Worm (Caenorhabditis elegans) whole organism, young adult: Measurements from ENCODE around the gene srbc-6.

Source experiments
- B0019.2 ChIP-seq: fragments of 200-800 bp; sonication (Bioruptor generic); conservative IDR thresholded peaks from 2 replicates; pipeline ENCODE4 v1.3.6; 2022; ENCODE audit warnings: missing genetic modification reagents, missing genetic modification characterization, missing compliant biosample characterization
- C17E4.6 ChIP-seq: fragments of 200-800 bp; sonication (Bioruptor generic); IDR thresholded peaks from 2 replicates; pipeline ENCODE4 v1.3.6; 2022; ENCODE audit warnings: missing genetic modification reagents, missing genetic modification characterization, missing compliant biosample characterization
- D2030.7 ChIP-seq: fragments of 200-800 bp; sonication (Bioruptor generic); IDR thresholded peaks from 2 replicates; pipeline ENCODE4 v1.3.6; 2022; ENCODE audit warnings: missing genetic modification reagents, missing genetic modification characterization, missing compliant biosample characterization
- F33H1.4 ChIP-seq: fragments of 200-800 bp; sonication (Bioruptor generic); IDR thresholded peaks from 2 replicates; pipeline ENCODE4 v1.3.6; 2022; ENCODE audit warnings: missing genetic modification reagents, missing genetic modification characterization, missing compliant biosample characterization
- F37B4.10 ChIP-seq: fragments of 200-800 bp; sonication (Bioruptor generic); IDR thresholded peaks from 2 replicates; pipeline ENCODE4 v1.3.6; 2022; ENCODE audit warnings: missing genetic modification characterization, missing compliant biosample characterization
- T26A5.8 ChIP-seq: sonication (generic microtip); optimal IDR thresholded peaks from 2 replicates; lab custom pipeline; 2016; ENCODE audit warnings: missing genetic modification characterization, missing compliant biosample characterization
- aptf-2 ChIP-seq: fragments of 200-800 bp; sonication (Bioruptor generic); conservative IDR thresholded peaks from 2 replicates; pipeline ENCODE4 v1.3.6; 2022; ENCODE audit warnings: missing genetic modification reagents, missing genetic modification characterization, missing compliant biosample characterization
- cebp-1 ChIP-seq, 2 experiments: fragments of 200-800 bp in 1 of 2; sonication (Bioruptor generic) in 1 of 2; sonication (generic microtip) in 1 of 2; IDR thresholded peaks in 1 of 2; optimal IDR thresholded peaks in 1 of 2; 2 replicates each; pipeline versions ENCODE4 v1.3.6 to Lab custom; 2017 to 2022; ENCODE audit warnings: missing compliant biosample characterization in 2 of 2, missing genetic modification characterization in 2 of 2, mild to moderate bottlenecking in 1 of 2, missing genetic modification reagents in 1 of 2, moderate library complexity in 1 of 2
- ceh-100 ChIP-seq: fragments of 200-800 bp; sonication (Bioruptor generic); IDR thresholded peaks from 2 replicates; pipeline ENCODE4 v1.3.6; 2022; ENCODE audit warnings: missing genetic modification reagents, missing genetic modification characterization, missing compliant biosample characterization
- ceh-27 ChIP-seq: fragments of 200-800 bp; sonication (Bioruptor generic); optimal IDR thresholded peaks from 2 replicates; lab custom pipeline; 2018; ENCODE audit warnings: mild to moderate bottlenecking, missing genetic modification characterization, moderate library complexity, missing compliant biosample characterization
- ceh-58 ChIP-seq: fragments of 200-800 bp; sonication (Bioruptor generic); IDR thresholded peaks from 2 replicates; pipeline ENCODE4 v1.3.6; 2022; ENCODE audit warnings: missing genetic modification characterization, missing compliant biosample characterization
- dox-1 ChIP-seq: fragments of 200-800 bp; sonication (Bioruptor generic); IDR thresholded peaks from 2 replicates; pipeline ENCODE4 v1.3.6; 2022; ENCODE audit warnings: missing genetic modification reagents, missing genetic modification characterization, missing compliant biosample characterization
- dpff-1 ChIP-seq: sonication (generic microtip); optimal IDR thresholded peaks from 2 replicates; lab custom pipeline; 2017; ENCODE audit warnings: mild to moderate bottlenecking, missing genetic modification characterization, missing compliant biosample characterization
- efl-1 ChIP-seq: fragments of 150-350 bp; optimal IDR thresholded peaks from 2 replicates; lab custom pipeline; 2014; ENCODE audit warnings: missing biosample characterization, missing genetic modification reagents, missing genetic modification characterization
- gei-17 ChIP-seq: fragments of 200-800 bp; sonication (Bioruptor generic); optimal IDR thresholded peaks from 2 replicates; lab custom pipeline; 2018; ENCODE audit warnings: mild to moderate bottlenecking, missing genetic modification characterization, missing compliant biosample characterization
- hlh-26 ChIP-seq: fragments of 200-800 bp; sonication (Bioruptor generic); conservative IDR thresholded peaks from 2 replicates; pipeline ENCODE4 v1.3.6; 2022; ENCODE audit warnings: missing genetic modification reagents, missing genetic modification characterization, missing compliant biosample characterization
- hmg-20 ChIP-seq: fragments of 200-800 bp; sonication (Bioruptor generic); IDR thresholded peaks from 2 replicates; pipeline ENCODE4 v1.3.6; 2022; ENCODE audit warnings: missing genetic modification reagents, missing genetic modification characterization, missing compliant biosample characterization
- lag-1 ChIP-seq: fragments of 200-800 bp; sonication (Bioruptor generic); IDR thresholded peaks from 2 replicates; pipeline ENCODE4 v1.3.6; 2022; ENCODE audit warnings: missing genetic modification reagents, missing genetic modification characterization, missing compliant biosample characterization
- let-526 ChIP-seq: fragments of 200-800 bp; sonication (Bioruptor generic); IDR thresholded peaks from 2 replicates; pipeline ENCODE4 v1.3.6; 2022; ENCODE audit warnings: missing genetic modification reagents, missing genetic modification characterization, missing compliant biosample characterization
- let-607 ChIP-seq, 2 experiments: fragments of 200-800 bp in 1 of 2; sonication (Bioruptor generic) in 1 of 2; sonication (generic microtip) in 1 of 2; optimal IDR thresholded peaks; 2 replicates each; lab custom pipeline; 2016 to 2018; ENCODE audit warnings: mild to moderate bottlenecking in 2 of 2, missing compliant biosample characterization in 2 of 2, missing genetic modification characterization in 2 of 2, moderate library complexity in 2 of 2, missing genotype in 1 of 2
- lin-40 ChIP-seq: sonication (generic microtip); optimal IDR thresholded peaks from 2 replicates; lab custom pipeline; 2016; ENCODE audit warnings: missing genetic modification characterization, mild to moderate bottlenecking, missing compliant biosample characterization, missing genotype, missing genetic modification reagents
- madf-3 ChIP-seq: fragments of 200-800 bp; sonication (Bioruptor generic); IDR thresholded peaks from 2 replicates; pipeline ENCODE4 v1.3.6; 2022; ENCODE audit warnings: missing genetic modification reagents, missing genetic modification characterization, missing compliant biosample characterization
- madf-8 ChIP-seq: fragments of 200-800 bp; sonication (Bioruptor generic); conservative IDR thresholded peaks from 2 replicates; pipeline ENCODE4 v1.3.6; 2022; ENCODE audit warnings: missing genetic modification reagents, missing genetic modification characterization, missing compliant biosample characterization
- mcd-1 ChIP-seq: fragments of 200-800 bp; sonication (Bioruptor generic); IDR thresholded peaks from 2 replicates; pipeline ENCODE4 v1.3.6; 2022; ENCODE audit warnings: missing genetic modification reagents, missing genetic modification characterization, missing compliant biosample characterization
- nfyb-1 ChIP-seq: fragments of 200-800 bp; sonication (Bioruptor generic); IDR thresholded peaks from 2 replicates; pipeline ENCODE4 v1.3.6; 2022; ENCODE audit warnings: missing genetic modification reagents, missing genetic modification characterization, missing compliant biosample characterization
- nhr-27 ChIP-seq: fragments of 200-800 bp; sonication (Bioruptor generic); optimal IDR thresholded peaks from 2 replicates; lab custom pipeline; 2018; ENCODE audit warnings: mild to moderate bottlenecking, missing genetic modification characterization, moderate library complexity, missing compliant biosample characterization
- nhr-80 ChIP-seq: sonication (generic microtip); optimal IDR thresholded peaks from 2 replicates; lab custom pipeline; 2016; ENCODE audit warnings: missing genetic modification characterization, missing compliant biosample characterization
- rec-8 ChIP-seq, 2 experiments: sonication (generic microtip); optimal IDR thresholded peaks; 2 replicates each; lab custom pipeline; 2016; ENCODE audit warnings: mild to moderate bottlenecking in 2 of 2, missing genetic modification characterization in 2 of 2, missing genetic modification reagents in 2 of 2, missing genotype in 2 of 2, missing biosample characterization in 1 of 2, missing compliant biosample characterization in 1 of 2, moderate library complexity in 1 of 2
- sdz-38 ChIP-seq: sonication (generic microtip); optimal IDR thresholded peaks from 2 replicates; lab custom pipeline; 2016; ENCODE audit warnings: missing genotype, missing genetic modification characterization, missing compliant biosample characterization
- snpc-1.1 ChIP-seq: sonication (generic microtip); optimal IDR thresholded peaks from 2 replicates; lab custom pipeline; 2017; ENCODE audit warnings: missing genetic modification characterization, mild to moderate bottlenecking, missing compliant biosample characterization, antibody characterized with exemption, moderate library complexity, missing genotype, missing genetic modification reagents; ENCODE audit not compliant: insufficient read depth
- snpc-3.4 ChIP-seq: sonication (generic microtip); optimal IDR thresholded peaks from 2 replicates; lab custom pipeline; 2017; ENCODE audit warnings: missing genetic modification characterization, mild to moderate bottlenecking, missing compliant biosample characterization, antibody characterized with exemption, moderate library complexity, missing genotype, missing genetic modification reagents
- snpc-4 ChIP-seq, 5 experiments: fragments of 150-350 bp in 1 of 5; sonication (generic microtip) in 4 of 5; optimal IDR thresholded peaks; 2 replicates each; lab custom pipeline; 2014 to 2018; ENCODE audit warnings: missing genetic modification characterization in 5 of 5, missing biosample characterization in 3 of 5, antibody characterized with exemption in 2 of 5, mild to moderate bottlenecking in 2 of 5, missing compliant biosample characterization in 2 of 5, missing genotype in 2 of 5, moderate library complexity in 2 of 5, missing genetic modification reagents in 1 of 5
- tbp1 ChIP-seq: fragments of 200-800 bp; sonication (Bioruptor generic); optimal IDR thresholded peaks from 2 replicates; lab custom pipeline; 2018; ENCODE audit warnings: mild to moderate bottlenecking, missing genetic modification characterization, missing compliant biosample characterization
- tbx-9 ChIP-seq: sonication (generic microtip); optimal IDR thresholded peaks from 2 replicates; lab custom pipeline; 2016; ENCODE audit warnings: borderline replicate concordance, missing genetic modification characterization, inconsistent platforms, missing compliant biosample characterization
- ztf-18 ChIP-seq: sonication (generic microtip); optimal IDR thresholded peaks from 2 replicates; lab custom pipeline; 2016; ENCODE audit warnings: missing genotype, mild to moderate bottlenecking, missing genetic modification characterization, missing compliant biosample characterization
- ztf-26 ChIP-seq: sonication (generic microtip); optimal IDR thresholded peaks from 2 replicates; lab custom pipeline; 2017; ENCODE audit warnings: missing genetic modification characterization, missing compliant biosample characterization
- ztf-28 ChIP-seq: fragments of 200-800 bp; sonication (Bioruptor generic); IDR thresholded peaks from 2 replicates; pipeline ENCODE4 v1.3.6; 2022; ENCODE audit warnings: missing genetic modification reagents, missing genetic modification characterization, missing compliant biosample characterization

srbc-6 gene

ce11 chrV:3194952-3195450, 25.1 kb downstream of the srbc-6 start, which contains the start of gene Y73C8B.2:
Gene Y73C8B.2 (minus strand): TSS chrV:3195002.
- TF ChIP-seq mcd-1 (GFP tag; lab: Robert Waterston, UW), result peak; percentile 73
- TF ChIP-seq tbp1 (GFP tag; lab: Kevin White, UChicago), result no peak
- TF ChIP-seq nhr-80 (tag; lab: Kevin White, UChicago), result peak; percentile 8
- TF ChIP-seq, all 124 proteins: peak for 2

- no peak for TF ChIP-seq ceh-58 (GFP tag; lab: Robert Waterston, UW)
- TF ChIP-seq nhr-27, result no peak
- peak; percentile 66; the same call in 1 of the 2 replicates for TF ChIP-seq nfyb-1
- no peak for TF ChIP-seq snpc-3.4 (tag; lab: Kevin White, UChicago)
- no peak for TF ChIP-seq ceh-100 (GFP tag; lab: Robert Waterston, UW)
- no peak for TF ChIP-seq lag-1 (GFP tag; lab: Robert Waterston, UW)
- no peak for TF ChIP-seq aptf-2 (GFP tag; lab: Robert Waterston, UW)
- no peak for TF ChIP-seq tbx-9 (tag; lab: Kevin White, UChicago)
- TF ChIP-seq, all 124 proteins: peak for 1
Measured at ce11 chrV:3195814-3196213, 25.9 kb downstream of the srbc-6 start.

ce11 chrV:3196832-3197329, 26.9 kb downstream of the srbc-6 start, which contains the start of the genes Y73C8B.1 and Y73C8B.5:
Gene Y73C8B.1 (minus strand): TSS chrV:3196882.
Gene Y73C8B.5 (plus strand): TSS chrV:3197268.
- TF ChIP-seq B0019.2 (GFP tag; lab: Robert Waterston, UW) (no peak), dpff-1 (tag; lab: Kevin White, UChicago) (no peak), hmg-20 (GFP tag; lab: Robert Waterston, UW) (no peak), ztf-18 (tag; lab: Kevin White, UChicago) (no peak), cebp-1 (GFP tag; IDR thresholded peaks at IDR 0.05; lab: Robert Waterston, UW) (no peak), cebp-1 (tag; optimal IDR thresholded peaks at IDR 0.05; lab: Kevin White, UChicago) (peak; percentile 2), F37B4.10 (GFP tag; lab: Robert Waterston, UW) (no peak)

- TF ChIP-seq ztf-28, result no peak
- TF ChIP-seq F33H1.4 (GFP tag; lab: Robert Waterston, UW), result no peak
- TF ChIP-seq let-607 (tag; optimal IDR thresholded peaks at IDR 0.05; lab: Kevin White, UChicago), result no peak
- TF ChIP-seq ceh-58 (GFP tag; lab: Robert Waterston, UW), result no peak
- no peak for TF ChIP-seq cebp-1 (GFP tag; IDR thresholded peaks at IDR 0.05; lab: Robert Waterston, UW)
- no peak for TF ChIP-seq cebp-1 (tag; optimal IDR thresholded peaks at IDR 0.05; lab: Kevin White, UChicago)
- TF ChIP-seq B0019.2 (GFP tag; lab: Robert Waterston, UW), result no peak
- TF ChIP-seq let-526, result no peak
- TF ChIP-seq C17E4.6 (GFP tag; lab: Robert Waterston, UW), result no peak
Measured at ce11 chrV:3200323-3200722, 30.4 kb downstream of the srbc-6 start, which contains the start of gene K08D9.4. Gene K08D9.4 (minus strand): TSS chrV:3200423.

- no peak for TF ChIP-seq let-526
- TF ChIP-seq tbp1 (GFP tag; lab: Kevin White, UChicago), result peak; percentile 26
- no peak for TF ChIP-seq snpc-4 (GFP tag; optimal IDR thresholded peaks at IDR 0.05; lab: Kevin White, UChicago)
- peak in 1 of 4 experiments; percentile 54 for TF ChIP-seq snpc-4 (tag; optimal IDR thresholded peaks at IDR 0.05; lab: Kevin White, UChicago)
- no peak for TF ChIP-seq ztf-26 (tag; lab: Kevin White, UChicago)
- peak; percentile 82 for TF ChIP-seq D2030.7 (GFP tag; lab: Robert Waterston, UW)
- TF ChIP-seq lin-40, result no peak
- TF ChIP-seq mcd-1 (GFP tag; lab: Robert Waterston, UW), result peak; percentile 47; the same call in 1 of the 2 replicates
- TF ChIP-seq madf-8 (GFP tag; lab: Robert Waterston, UW), result peak; percentile 91
- no peak for TF ChIP-seq gei-17
- no peak for TF ChIP-seq aptf-2 (GFP tag; lab: Robert Waterston, UW)
- TF ChIP-seq ceh-27, result no peak
- no peak for TF ChIP-seq sdz-38
- TF ChIP-seq rec-8 (tag; optimal IDR thresholded peaks at IDR 0.05; lab: Kevin White, UChicago), result no peak
- no peak for TF ChIP-seq madf-3 (GFP tag; lab: Robert Waterston, UW)
- no peak for TF ChIP-seq T26A5.8
- peak; percentile 53 for TF ChIP-seq snpc-1.1
- no peak for TF ChIP-seq hlh-26 (GFP tag; lab: Robert Waterston, UW)
- peak; percentile 31 for TF ChIP-seq efl-1 (GFP tag; lab: Kevin White, UChicago)
- peak; percentile 48; the same call in 1 of the 2 replicates for TF ChIP-seq dox-1 (GFP tag; lab: Robert Waterston, UW)
Measured at ce11 chrV:3204433-3204832, 34.5 kb downstream of the srbc-6 start.
